Fruit fly (Drosophila melanogaster) whole organism, pupa: Measurements from ENCODE around the gene CG33230.
A peak's percentile ranks its signal among the peaks of the same experiment; 100 is the strongest.

Experiments used
- CG10348 ChIP-seq: fragments of 200-800 bp; sonication (Bioruptor generic); IDR thresholded peaks from 2 replicates; pipeline ENCODE4 v1.3.6; 2022; ENCODE audit warnings: missing biosample characterization, missing genetic modification characterization
- CG12605 ChIP-seq: fragments of 200-800 bp; sonication (Bioruptor generic); IDR thresholded peaks from 2 replicates; pipeline ENCODE4 v1.3.6; 2022; ENCODE audit warnings: missing biosample characterization, missing genetic modification characterization
- CG13204 ChIP-seq: fragments of 200-800 bp; sonication (Bioruptor generic); optimal IDR thresholded peaks from 2 replicates; lab custom pipeline; 2018; ENCODE audit warnings: missing biosample characterization, mild to moderate bottlenecking, missing genetic modification characterization, moderate library complexity
- CG14655 ChIP-seq: fragments of 200-800 bp; sonication (Bioruptor generic); optimal IDR thresholded peaks from 3 replicates; lab custom pipeline; 2017; ENCODE audit warnings: mild to moderate bottlenecking, missing biosample characterization, missing genetic modification reagents, missing genetic modification characterization
- CG15710 ChIP-seq: fragments of 200-800 bp; sonication (Bioruptor generic); optimal IDR thresholded peaks from 2 replicates; lab custom pipeline; 2018; ENCODE audit warnings: missing biosample characterization, mild to moderate bottlenecking, missing genetic modification characterization, moderate library complexity
- CG17806 ChIP-seq: fragments of 200-800 bp; sonication (Bioruptor generic); optimal IDR thresholded peaks from 2 replicates; lab custom pipeline; 2018; ENCODE audit warnings: missing biosample characterization, mild to moderate bottlenecking, missing genetic modification characterization, moderate library complexity
- CG32121 ChIP-seq: fragments of 200-800 bp; sonication (Bioruptor generic); IDR thresholded peaks from 2 replicates; pipeline ENCODE4 v1.3.6; 2022; ENCODE audit warnings: missing biosample characterization, missing genetic modification characterization
- CG34367 ChIP-seq: fragments of 200-800 bp; sonication (Bioruptor generic); optimal IDR thresholded peaks from 2 replicates; lab custom pipeline; 2018; ENCODE audit warnings: missing biosample characterization, mild to moderate bottlenecking, missing genetic modification characterization
- CG4496 ChIP-seq: fragments of 200-800 bp; sonication (Bioruptor generic); IDR thresholded peaks from 3 replicates; pipeline ENCODE4 v1.3.6; 2022; ENCODE audit warnings: missing biosample characterization, missing genetic modification characterization
- CG8159 ChIP-seq: fragments of 200-800 bp; sonication (Bioruptor generic); optimal IDR thresholded peaks from 3 replicates; lab custom pipeline; 2018; ENCODE audit warnings: missing biosample characterization, mild to moderate bottlenecking, missing genetic modification characterization, moderate library complexity
- CG8301 ChIP-seq: fragments of 200-800 bp; sonication (Bioruptor generic); optimal IDR thresholded peaks from 2 replicates; lab custom pipeline; 2018; ENCODE audit warnings: missing biosample characterization, mild to moderate bottlenecking, missing genetic modification characterization
- CG9948 ChIP-seq: fragments of 200-800 bp; sonication (Bioruptor generic); optimal IDR thresholded peaks from 2 replicates; lab custom pipeline; 2018; ENCODE audit warnings: missing biosample characterization, mild to moderate bottlenecking, missing genetic modification characterization, moderate library complexity
- D1 ChIP-seq: fragments of 200-800 bp; sonication (Bioruptor generic); optimal IDR thresholded peaks from 2 replicates; lab custom pipeline; 2018; ENCODE audit warnings: missing biosample characterization, mild to moderate bottlenecking, missing genetic modification characterization, moderate library complexity
- EcR ChIP-seq: fragments of 200-800 bp; sonication (Bioruptor generic); optimal IDR thresholded peaks from 3 replicates; lab custom pipeline; 2019; ENCODE audit warnings: missing biosample characterization, missing genetic modification characterization, mild to moderate bottlenecking, moderate library complexity, missing genetic modification reagents
- Ets98B ChIP-seq: fragments of 200-800 bp; sonication (Bioruptor generic); IDR thresholded peaks from 2 replicates; pipeline ENCODE4 v1.3.6; 2022; ENCODE audit warnings: missing biosample characterization, missing genetic modification characterization
- Pif1A ChIP-seq: fragments of 200-800 bp; sonication (Bioruptor generic); optimal IDR thresholded peaks from 3 replicates; lab custom pipeline; 2016; ENCODE audit warnings: missing biosample characterization, missing genetic modification characterization
- Pif1B ChIP-seq: fragments of 200-800 bp; sonication (Bioruptor generic); optimal IDR thresholded peaks from 3 replicates; lab custom pipeline; 2016; ENCODE audit warnings: missing biosample characterization, missing genetic modification characterization
- Snoo ChIP-seq: fragments of 200-800 bp; sonication (Bioruptor generic); optimal IDR thresholded peaks from 3 replicates; lab custom pipeline; 2017; ENCODE audit warnings: missing biosample characterization, mild to moderate bottlenecking, missing genetic modification characterization, inconsistent platforms
- fd96Ca ChIP-seq: fragments of 200-800 bp; sonication (Bioruptor generic); IDR thresholded peaks from 3 replicates; pipeline ENCODE4 v1.3.6; 2022; ENCODE audit warnings: missing biosample characterization, missing genetic modification characterization
- gl ChIP-seq: fragments of 200-800 bp; sonication (Bioruptor generic); optimal IDR thresholded peaks from 2 replicates; lab custom pipeline; 2018; ENCODE audit warnings: missing biosample characterization, mild to moderate bottlenecking, missing genetic modification characterization
- rn ChIP-seq: fragments of 200-800 bp; sonication (Bioruptor generic); IDR thresholded peaks from 2 replicates; pipeline ENCODE4 v1.3.6; 2022; ENCODE audit warnings: missing biosample characterization, missing genetic modification characterization

The CG33230 gene

DNA sequence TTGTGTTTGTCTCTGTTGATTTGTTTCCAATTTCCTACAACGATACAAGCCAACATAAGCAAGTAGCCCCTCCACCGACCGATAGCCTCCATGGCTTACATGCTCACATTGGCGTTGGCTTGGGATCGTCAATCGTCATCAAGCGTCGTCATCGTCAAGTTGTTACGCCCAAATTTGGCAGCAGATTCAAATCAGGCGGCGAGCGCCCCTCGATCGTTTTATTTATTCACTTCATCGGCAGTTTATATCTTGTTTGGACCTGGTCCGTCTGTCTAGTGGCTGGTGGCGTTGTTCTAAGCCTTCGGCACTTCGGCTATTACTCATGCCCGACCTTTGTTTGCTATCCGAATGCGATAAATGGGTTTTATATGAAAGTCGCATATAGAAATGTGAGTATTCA, 28.0 kb upstream of the CG33230 start:
- TF ChIP-seq EcR (GFP tag; lab: Kevin White, UChicago): no peak
- no peak for TF ChIP-seq Pif1A (GFP tag; lab: Kevin White, UChicago)
- TF ChIP-seq CG12605 (GFP tag; lab: Robert Waterston, UW): no peak
- no peak for TF ChIP-seq D1
- no peak for TF ChIP-seq gl (tag; lab: Kevin White, UChicago)
- TF ChIP-seq Snoo (tag; lab: Kevin White, UChicago): no peak
- no peak for TF ChIP-seq CG14655 (GFP tag; lab: Kevin White, UChicago)
- TF ChIP-seq CG8301 (tag; lab: Kevin White, UChicago): no peak
- TF ChIP-seq CG4496: no peak
- no peak for TF ChIP-seq CG10348
- TF ChIP-seq CG13204 (GFP tag; lab: Kevin White, UChicago): no peak

DNA sequence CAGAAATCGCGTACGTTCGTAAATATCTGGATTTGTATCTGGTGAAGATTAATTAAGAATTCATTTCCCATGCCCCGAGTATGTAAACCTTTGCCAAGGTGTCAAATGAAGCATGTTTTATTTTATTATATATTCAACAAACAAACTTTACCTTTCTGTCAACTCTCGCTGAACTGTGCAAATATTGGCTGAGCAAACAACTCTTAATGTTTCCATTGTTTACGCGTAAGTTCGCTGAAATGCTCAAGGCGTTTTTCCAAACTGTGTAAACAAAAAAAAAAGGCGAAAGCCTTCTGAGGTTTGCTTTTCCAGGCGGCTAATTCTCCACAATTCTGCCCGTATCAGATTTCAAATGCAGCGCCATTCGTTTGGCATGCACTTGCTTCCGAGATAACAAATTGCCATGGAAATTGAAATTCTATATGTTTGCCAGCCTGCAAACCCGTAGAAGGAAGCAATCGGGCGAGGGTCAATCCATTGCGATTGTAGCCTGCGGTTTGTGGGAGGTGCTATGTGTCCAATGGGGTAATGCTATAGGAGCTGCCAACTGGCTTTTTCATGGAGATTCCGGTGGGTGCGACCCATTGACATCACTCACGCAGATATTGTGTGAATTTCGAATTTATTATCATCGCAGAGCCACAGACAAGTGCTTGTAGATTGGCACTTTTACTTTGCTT, 26.4 kb upstream of the CG33230 start:
- TF ChIP-seq CG15710 (tag; lab: Kevin White, UChicago) (peak; percentile 74), CG34367 (peak; percentile 74), Ets98B (peak; percentile 42; the same call in 1 of the 2 replicates), CG13204 (GFP tag; lab: Kevin White, UChicago) (peak; percentile 70), CG9948 (tag; lab: Kevin White, UChicago) (peak; percentile 43), Pif1B (GFP tag; lab: Kevin White, UChicago) (peak; percentile 85), CG14655 (GFP tag; lab: Kevin White, UChicago) (peak; percentile 41), Pif1A (GFP tag; lab: Kevin White, UChicago) (peak; percentile 88), CG17806 (tag; lab: Kevin White, UChicago) (peak; percentile 51), CG10348 (no peak), CG32121 (GFP tag; lab: Robert Waterston, UW) (peak; percentile 65; the same call in 1 of the 2 replicates), fd96Ca (GFP tag; lab: Robert Waterston, UW) (peak; percentile 70; the same call in 2 of the 3 replicates), rn (no peak), gl (tag; lab: Kevin White, UChicago) (peak; percentile 89), D1 (no peak), CG12605 (GFP tag; lab: Robert Waterston, UW) (no peak), CG8159 (tag; lab: Kevin White, UChicago) (peak; percentile 75), CG8301 (tag; lab: Kevin White, UChicago) (peak; percentile 29), CG4496 (peak; percentile 85), Snoo (tag; lab: Kevin White, UChicago) (peak; percentile 86), EcR (GFP tag; lab: Kevin White, UChicago) (peak; percentile 32)

DNA sequence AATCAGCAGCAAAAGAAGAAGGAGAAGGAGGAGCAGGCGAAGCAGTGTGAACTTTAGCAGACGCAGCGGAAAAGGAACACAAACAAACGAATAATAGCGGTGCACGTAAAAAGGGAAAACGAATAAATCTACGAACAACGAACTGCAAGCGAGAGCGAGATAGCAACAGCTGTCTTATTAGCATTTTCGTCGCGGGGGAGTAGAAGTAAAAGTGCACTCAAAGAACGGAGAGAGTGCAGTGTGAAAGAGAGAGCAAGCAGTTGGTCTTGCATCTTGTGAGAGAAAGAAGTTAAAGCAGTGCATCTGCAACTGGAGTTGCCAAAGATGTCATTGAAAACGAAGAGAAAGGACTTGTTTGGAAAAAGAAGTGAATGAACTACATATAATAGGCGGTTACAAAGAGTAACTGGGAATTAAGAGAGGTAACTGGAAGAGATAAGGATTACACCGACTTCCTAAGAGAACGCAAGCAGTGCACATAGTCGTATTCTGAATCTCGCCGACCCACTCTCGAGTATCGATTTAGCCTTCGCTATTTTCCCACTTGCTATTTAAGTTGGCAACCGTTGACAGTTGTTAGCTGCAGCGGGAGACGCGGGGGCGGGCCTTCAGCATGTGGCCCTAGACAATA, 25.3 kb upstream of the CG33230 start:
- TF ChIP-seq Pif1B (GFP tag; lab: Kevin White, UChicago) (no peak), EcR (GFP tag; lab: Kevin White, UChicago) (peak; percentile 97), CG13204 (GFP tag; lab: Kevin White, UChicago) (peak; percentile 52), CG12605 (GFP tag; lab: Robert Waterston, UW) (no peak; the same call in 1 of the 2 replicates), CG10348 (no peak), rn (no peak), CG32121 (GFP tag; lab: Robert Waterston, UW) (no peak), D1 (no peak), Snoo (tag; lab: Kevin White, UChicago) (peak; percentile 23), CG4496 (0 out of 3 replicates have a peak, but pooled peaks have one; percentile 38), gl (tag; lab: Kevin White, UChicago) (peak; percentile 33), fd96Ca (GFP tag; lab: Robert Waterston, UW) (0 out of 3 replicates have a peak, but pooled peaks have one; percentile 23), CG8301 (tag; lab: Kevin White, UChicago) (peak; percentile 47), CG15710 (tag; lab: Kevin White, UChicago) (peak; percentile 4), Ets98B (peak; percentile 27; the same call in 1 of the 2 replicates), CG8159 (tag; lab: Kevin White, UChicago) (no peak), Pif1A (GFP tag; lab: Kevin White, UChicago) (no peak)
- TF ChIP-seq, all 21 proteins: peak for 9

DNA sequence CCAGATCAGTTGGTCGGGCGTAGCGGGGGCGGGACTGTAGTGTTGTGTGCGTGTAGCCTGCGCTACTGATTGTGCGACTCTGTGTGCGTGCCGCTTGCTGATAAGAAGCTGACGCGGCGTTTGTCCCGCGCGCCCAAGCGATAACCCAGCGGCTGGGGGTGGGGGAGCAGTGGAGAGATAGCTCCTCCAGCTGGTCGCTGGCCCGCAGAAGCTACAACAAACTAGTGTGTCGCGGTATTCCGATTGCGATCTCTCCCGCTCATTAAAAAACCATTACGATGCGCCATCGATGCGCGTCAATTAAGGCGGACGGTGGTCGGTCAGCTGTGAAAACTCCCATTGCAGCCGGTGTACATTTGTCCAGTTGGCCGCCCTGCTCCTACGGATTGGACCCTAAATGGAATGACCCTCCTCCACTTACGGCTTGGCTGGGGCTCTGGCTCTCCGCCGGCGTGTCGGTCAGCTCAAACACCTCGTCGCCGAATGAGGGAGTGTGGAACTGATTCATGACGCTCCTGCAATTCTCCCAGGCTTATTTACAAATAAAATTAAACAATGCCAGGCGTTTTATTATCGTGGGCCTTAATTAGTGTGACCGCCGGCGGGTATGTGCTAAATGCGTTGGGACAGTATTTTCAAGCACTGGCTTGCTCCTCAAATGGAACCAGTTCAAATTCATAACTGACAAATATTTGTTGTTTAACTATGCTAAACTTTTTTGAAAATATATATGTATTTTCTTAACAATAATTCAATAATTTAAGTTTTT, 16.0 kb upstream of the CG33230 start, which contains the start of gene CG12104:
Gene CG12104, minus strand, starts transcription at position 611 of the 769 bp plus-strand sequence.
- TF ChIP-seq CG13204 (GFP tag; lab: Kevin White, UChicago) (peak; percentile 98), EcR (GFP tag; lab: Kevin White, UChicago) (peak; percentile 44), Pif1B (GFP tag; lab: Kevin White, UChicago) (no peak), CG34367 (peak; percentile 0), Ets98B (0 out of 2 replicates have a peak, but pooled peaks have one; percentile 5), CG8301 (tag; lab: Kevin White, UChicago) (no peak)

DNA sequence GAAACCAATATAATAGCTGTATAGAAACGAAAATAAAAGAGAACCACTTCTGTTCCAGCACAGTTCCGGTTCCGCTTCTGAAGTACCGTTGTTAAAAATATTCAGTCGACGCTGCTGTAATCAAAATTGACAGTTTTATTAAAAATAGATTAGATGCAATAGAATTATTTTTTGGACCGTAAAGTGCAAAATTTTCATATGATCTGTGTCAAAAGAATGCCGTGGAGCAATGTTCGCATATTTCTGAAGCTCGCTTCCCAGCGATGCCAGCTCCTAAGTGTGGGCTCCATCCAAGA, 15.4 kb upstream of the CG33230 start, which contains the start of the genes CG18170 and CG33791:
Gene CG18170, plus strand, starts transcription at position 122 of the 296 bp plus-strand sequence.
Gene CG33791, plus strand, starts transcription at position 122 of the 296 bp plus-strand sequence.
- no peak for TF ChIP-seq gl (tag; lab: Kevin White, UChicago)
- no peak for TF ChIP-seq CG8301 (tag; lab: Kevin White, UChicago)
- no peak for TF ChIP-seq CG17806 (tag; lab: Kevin White, UChicago)
- TF ChIP-seq CG34367: no peak
- TF ChIP-seq CG8159 (tag; lab: Kevin White, UChicago): no peak
- TF ChIP-seq EcR (GFP tag; lab: Kevin White, UChicago): no peak
